Fruit fly (Drosophila melanogaster) whole organism, prepupa: Measurements from ENCODE around the gene PolD2.

ENCODE experiments used
- CG10631 ChIP-seq: fragments of 200-800 bp; sonication (Bioruptor generic); optimal IDR thresholded peaks from 2 replicates; lab custom pipeline; 2016; ENCODE audit warnings: missing biosample characterization, missing genetic modification characterization
- CG6808 ChIP-seq: fragments of 200-800 bp; sonication (Bioruptor generic); optimal IDR thresholded peaks from 3 replicates; lab custom pipeline; 2017; ENCODE audit warnings: missing biosample characterization, missing genetic modification characterization, mild to moderate bottlenecking, moderate library complexity, missing genetic modification reagents
- CG6854 ChIP-seq: fragments of 200-800 bp; sonication (Bioruptor generic); optimal IDR thresholded peaks from 2 replicates; lab custom pipeline; 2017; ENCODE audit warnings: missing biosample characterization, mild to moderate bottlenecking, missing genetic modification characterization
- CG7368 ChIP-seq: fragments of 200-800 bp; sonication (Bioruptor generic); optimal IDR thresholded peaks from 3 replicates; lab custom pipeline; 2016; ENCODE audit warnings: missing biosample characterization, missing genetic modification characterization
- CG8632 ChIP-seq: fragments of 200-800 bp; sonication (Bioruptor generic); optimal IDR thresholded peaks from 3 replicates; lab custom pipeline; 2016; ENCODE audit warnings: missing biosample characterization, missing genetic modification characterization
- CG9139 ChIP-seq: fragments of 200-800 bp; sonication (Bioruptor generic); optimal IDR thresholded peaks from 3 replicates; lab custom pipeline; 2017; ENCODE audit warnings: missing biosample characterization, mild to moderate bottlenecking, missing genetic modification characterization
- Eip78C ChIP-seq: fragments of 200-800 bp; sonication (Bioruptor generic); peaks from one replicate; lab custom pipeline; 2016; ENCODE audit warnings: missing biosample characterization, missing genetic modification characterization
- Ets21C ChIP-seq: fragments of 200-800 bp; sonication (Bioruptor generic); optimal IDR thresholded peaks from 3 replicates; lab custom pipeline; 2016; ENCODE audit warnings: missing biosample characterization, missing genetic modification characterization
- Hr39 ChIP-seq: fragments of 200-800 bp; sonication (Bioruptor generic); optimal IDR thresholded peaks from 2 replicates; lab custom pipeline; 2016; ENCODE audit warnings: missing biosample characterization, missing genetic modification characterization
- Lpt ChIP-seq: fragments of 200-800 bp; sonication (Bioruptor generic); optimal IDR thresholded peaks from 3 replicates; lab custom pipeline; 2016; ENCODE audit warnings: missing biosample characterization, missing genetic modification characterization
- OdsH ChIP-seq: fragments of 200-800 bp; sonication (Bioruptor generic); optimal IDR thresholded peaks from 3 replicates; lab custom pipeline; 2016; ENCODE audit warnings: missing biosample characterization, missing genetic modification characterization
- dsx ChIP-seq: fragments of 200-800 bp; optimal IDR thresholded peaks from 3 replicates; lab custom pipeline; 2019; ENCODE audit warnings: missing biosample characterization, mild to moderate bottlenecking, missing genetic modification characterization, moderate library complexity; ENCODE audit not compliant: poor library complexity, severe bottlenecking
- esn ChIP-seq: fragments of 200-800 bp; sonication (Bioruptor generic); optimal IDR thresholded peaks from 2 replicates; lab custom pipeline; 2016; ENCODE audit warnings: missing biosample characterization, mild to moderate bottlenecking, missing genetic modification characterization, moderate library complexity
- vri ChIP-seq: fragments of 200-800 bp; sonication (Bioruptor generic); optimal IDR thresholded peaks from 3 replicates; lab custom pipeline; 2016; ENCODE audit warnings: missing biosample characterization, mild to moderate bottlenecking, missing genetic modification characterization

dm6 chr3L:1745432-1745831, 30.0 kb upstream of the PolD2 start:
- TF ChIP-seq CG9139 (GFP tag; lab: Kevin White, UChicago) = no peak
- TF ChIP-seq CG7368 = no peak
- no peak for TF ChIP-seq dsx
- TF ChIP-seq vri (GFP tag; lab: Kevin White, UChicago) = peak; percentile 34
- TF ChIP-seq CG8632 (GFP tag; lab: Kevin White, UChicago) = no peak
- no peak for TF ChIP-seq CG6854
- no peak for TF ChIP-seq CG6808 (GFP tag; lab: Kevin White, UChicago)
- TF ChIP-seq Eip78C (GFP tag; lab: Kevin White, UChicago) = no peak
- TF ChIP-seq esn = no peak
- no peak for TF ChIP-seq Hr39 (GFP tag; lab: Kevin White, UChicago)
- no peak for TF ChIP-seq OdsH (GFP tag; lab: Kevin White, UChicago)
- no peak for TF ChIP-seq Ets21C (GFP tag; lab: Kevin White, UChicago)
- no peak for TF ChIP-seq Lpt (GFP tag; lab: Kevin White, UChicago)
- TF ChIP-seq CG10631 (GFP tag; lab: Kevin White, UChicago) = no peak
